Fruit fly (Drosophila melanogaster) whole organism: ENCODE data around the gene wit.

Source experiments
- CG8478 ChIP-seq: fragments of >200 bp; optimal IDR thresholded peaks from 2 replicates; lab custom pipeline; 2018; ENCODE audit warnings: inconsistent platforms
- EcR ChIP-seq, 2 experiments: fragments of >200 bp; optimal IDR thresholded peaks; 2 replicates each; lab custom pipeline; 2017; ENCODE audit warnings: missing biosample characterization in 2 of 2, missing genetic modification characterization in 2 of 2, missing genetic modification reagents in 2 of 2
- pan ChIP-seq: fragments of >200 bp; optimal IDR thresholded peaks from 2 replicates; lab custom pipeline; 2017
- psq ChIP-seq: fragments of >200 bp; optimal IDR thresholded peaks from 2 replicates; lab custom pipeline; 2017
- usp ChIP-seq: fragments of >200 bp; optimal IDR thresholded peaks from 2 replicates; lab custom pipeline; 2017; ENCODE audit warnings: missing biosample characterization, missing genetic modification characterization, mixed read lengths

- no peak for TF ChIP-seq usp (GFP tag; lab: Kevin White, UChicago)
- no peak for TF ChIP-seq pan
- TF ChIP-seq psq: no peak
- no peak for TF ChIP-seq CG8478 (lab: Kevin White, UChicago)
- TF ChIP-seq EcR (GFP tag; optimal IDR thresholded peaks at IDR 0.05; lab: Kevin White, UChicago): no peak
Observed at dm6 chr3L:4108844-4109494, 37.5 kb upstream of the wit start.
